Fruit fly (Drosophila melanogaster) whole organism, embryonic: ENCODE results near the gene CG31775.

Source experiments
- Adf1 ChIP-seq: fragments of 200-800 bp; sonication (Bioruptor generic); IDR thresholded peaks from 2 replicates; pipeline ENCODE4 v1.3.6; 2022; ENCODE audit warnings: missing biosample characterization, missing genetic modification characterization
- CG10366 ChIP-seq: fragments of 200-800 bp; sonication (Bioruptor generic); IDR thresholded peaks from 2 replicates; pipeline ENCODE4 v1.3.6; 2022; ENCODE audit warnings: missing biosample characterization, missing genetic modification characterization
- CG11504 ChIP-seq: fragments of 200-800 bp; sonication (Bioruptor generic); optimal IDR thresholded peaks from 3 replicates; lab custom pipeline; 2019; ENCODE audit warnings: missing biosample characterization, mild to moderate bottlenecking, missing genetic modification characterization, moderate library complexity
- CG13424 ChIP-seq: fragments of 200-800 bp; sonication (Bioruptor generic); optimal IDR thresholded peaks from 2 replicates; lab custom pipeline; 2019; ENCODE audit warnings: missing biosample characterization, mild to moderate bottlenecking, missing genetic modification characterization, moderate library complexity
- CG13624 ChIP-seq: fragments of 200-800 bp; sonication (Bioruptor generic); optimal IDR thresholded peaks from 2 replicates; lab custom pipeline; 2016; ENCODE audit warnings: missing biosample characterization, missing genetic modification characterization
- CG14050 ChIP-seq: fragments of 200-800 bp; sonication (Bioruptor generic); IDR thresholded peaks from 3 replicates; pipeline ENCODE4 v1.3.6; 2022; ENCODE audit warnings: missing biosample characterization, missing genetic modification characterization
- CG16863 ChIP-seq: fragments of 200-800 bp; sonication (Bioruptor generic); optimal IDR thresholded peaks from 3 replicates; lab custom pipeline; 2016; ENCODE audit warnings: missing biosample characterization, missing genetic modification characterization
- CG17359 ChIP-seq: fragments of 200-800 bp; sonication (Bioruptor generic); optimal IDR thresholded peaks from 3 replicates; lab custom pipeline; 2018; ENCODE audit warnings: missing biosample characterization, mild to moderate bottlenecking, missing genetic modification characterization, moderate library complexity
- CG17612 ChIP-seq: fragments of 200-800 bp; sonication (Bioruptor generic); IDR thresholded peaks from 2 replicates; pipeline ENCODE4 v1.3.6; 2022; ENCODE audit warnings: missing biosample characterization, missing genetic modification characterization
- CG17829 ChIP-seq: fragments of 200-800 bp; optimal IDR thresholded peaks from 2 replicates; lab custom pipeline; 2019; ENCODE audit warnings: missing biosample characterization, mild to moderate bottlenecking, missing genetic modification characterization, moderate library complexity
- CG18011 ChIP-seq: fragments of 200-800 bp; sonication (Bioruptor generic); optimal IDR thresholded peaks from 2 replicates; lab custom pipeline; 2017; ENCODE audit warnings: missing biosample characterization, missing genetic modification characterization, mild to moderate bottlenecking, moderate library complexity, missing genotype
- CG18262 ChIP-seq: fragments of 200-800 bp; optimal IDR thresholded peaks from 3 replicates; lab custom pipeline; 2019; ENCODE audit warnings: missing biosample characterization, mild to moderate bottlenecking, missing genetic modification characterization, moderate library complexity
- CG2678 ChIP-seq: fragments of 200-800 bp; sonication (Bioruptor generic); optimal IDR thresholded peaks from 3 replicates; lab custom pipeline; 2019; ENCODE audit warnings: missing biosample characterization, mild to moderate bottlenecking, missing genetic modification characterization, moderate library complexity
- CG3065 ChIP-seq: fragments of 200-800 bp; sonication (Bioruptor generic); optimal IDR thresholded peaks from 2 replicates; lab custom pipeline; 2016; ENCODE audit warnings: missing biosample characterization, missing genetic modification characterization
- CG7928 ChIP-seq: fragments of 200-800 bp; sonication (Bioruptor generic); optimal IDR thresholded peaks from 2 replicates; lab custom pipeline; 2017; ENCODE audit warnings: missing biosample characterization, mild to moderate bottlenecking, missing genetic modification characterization
- CG8281 ChIP-seq: fragments of 200-800 bp; sonication (Bioruptor generic); optimal IDR thresholded peaks from 2 replicates; lab custom pipeline; 2018; ENCODE audit warnings: missing biosample characterization, mild to moderate bottlenecking, missing genetic modification characterization, moderate library complexity
- CG9817 ChIP-seq: fragments of 200-800 bp; sonication (Bioruptor generic); optimal IDR thresholded peaks from 2 replicates; lab custom pipeline; 2018; ENCODE audit warnings: missing biosample characterization, mild to moderate bottlenecking, missing genetic modification characterization, moderate library complexity
- D19A ChIP-seq: fragments of 200-800 bp; optimal IDR thresholded peaks from 3 replicates; lab custom pipeline; 2019; ENCODE audit warnings: missing biosample characterization, mild to moderate bottlenecking, missing genetic modification characterization, moderate library complexity
- Eip74EF ChIP-seq, 2 experiments: fragments of 200-800 bp in 1 of 2; fragments of >200 bp in 1 of 2; sonication (Bioruptor generic) in 1 of 2; optimal IDR thresholded peaks; 2 replicates each; lab custom pipeline; 2017 to 2019; ENCODE audit warnings: missing biosample characterization in 2 of 2, missing genetic modification characterization in 2 of 2, mild to moderate bottlenecking in 1 of 2, moderate library complexity in 1 of 2
- HLH4C ChIP-seq: fragments of 200-800 bp; sonication (Bioruptor generic); IDR thresholded peaks from 3 replicates; pipeline ENCODE4 v1.3.6; 2022; ENCODE audit warnings: missing biosample characterization, missing genetic modification characterization; ENCODE audit not compliant: partially characterized antibody
- Hr3 ChIP-seq: fragments of 200-800 bp; sonication (Bioruptor generic); optimal IDR thresholded peaks from 3 replicates; lab custom pipeline; 2016; ENCODE audit warnings: missing biosample characterization, missing genetic modification characterization
- Hr51 ChIP-seq, 2 experiments: fragments of 200-800 bp; sonication (Bioruptor generic); optimal IDR thresholded peaks; 2 replicates in 1 of 2; 3 replicates in 1 of 2; lab custom pipeline; 2016 to 2018; ENCODE audit warnings: missing biosample characterization in 2 of 2, missing genetic modification characterization in 2 of 2, mild to moderate bottlenecking in 1 of 2, moderate library complexity in 1 of 2
- Lhr ChIP-seq: fragments of 200-800 bp; sonication (Bioruptor generic); optimal IDR thresholded peaks from 3 replicates; lab custom pipeline; 2017; ENCODE audit warnings: mild to moderate bottlenecking, missing biosample characterization, missing genetic modification reagents, missing genetic modification characterization
- MESR4 ChIP-seq: fragments of 200-800 bp; sonication (Bioruptor generic); optimal IDR thresholded peaks from 2 replicates; lab custom pipeline; 2018; ENCODE audit warnings: missing biosample characterization, mild to moderate bottlenecking, missing genetic modification characterization, moderate library complexity
- Max ChIP-seq: fragments of 200-800 bp; sonication (Bioruptor generic); optimal IDR thresholded peaks from 2 replicates; lab custom pipeline; 2016; ENCODE audit warnings: missing biosample characterization, mild to moderate bottlenecking, missing genetic modification characterization
- NC2β ChIP-seq: fragments of 200-800 bp; sonication (Bioruptor generic); optimal IDR thresholded peaks from 2 replicates; lab custom pipeline; 2016; ENCODE audit warnings: missing biosample characterization, missing genetic modification characterization
- Nf-YB ChIP-seq: fragments of 200-800 bp; sonication (Bioruptor generic); optimal IDR thresholded peaks from 3 replicates; lab custom pipeline; 2019; ENCODE audit warnings: missing biosample characterization, mild to moderate bottlenecking, missing genetic modification characterization, moderate library complexity
- Poxn ChIP-seq: fragments of 200-800 bp; sonication (Bioruptor generic); IDR thresholded peaks from 2 replicates; pipeline ENCODE4 v1.3.6; 2022; ENCODE audit warnings: missing biosample characterization, missing genetic modification characterization
- Ravus ChIP-seq: fragments of 200-800 bp; sonication (Bioruptor generic); IDR thresholded peaks from 2 replicates; pipeline ENCODE4 v1.3.6; 2022; ENCODE audit warnings: missing biosample characterization, missing genetic modification characterization
- Sox102F ChIP-seq: fragments of 200-800 bp; sonication (Bioruptor generic); optimal IDR thresholded peaks from 2 replicates; lab custom pipeline; 2018; ENCODE audit warnings: missing biosample characterization, mild to moderate bottlenecking, missing genetic modification characterization, moderate library complexity
- Sry-β ChIP-seq: fragments of 200-800 bp; sonication (Bioruptor generic); optimal IDR thresholded peaks from 2 replicates; lab custom pipeline; 2018; ENCODE audit warnings: missing biosample characterization, mild to moderate bottlenecking, missing genetic modification characterization, moderate library complexity
- Sry-δ ChIP-seq: fragments of 200-800 bp; sonication (Bioruptor generic); optimal IDR thresholded peaks from 2 replicates; lab custom pipeline; 2016; ENCODE audit warnings: missing biosample characterization, missing genetic modification characterization
- Xbp1 ChIP-seq: fragments of 200-800 bp; sonication (Bioruptor generic); optimal IDR thresholded peaks from 3 replicates; lab custom pipeline; 2016; ENCODE audit warnings: missing biosample characterization, mild to moderate bottlenecking, missing genetic modification characterization
- ap ChIP-seq: fragments of 200-800 bp; sonication (Bioruptor generic); IDR thresholded peaks from 2 replicates; pipeline ENCODE4 v1.3.6; 2022; ENCODE audit warnings: missing biosample characterization, missing genetic modification characterization
- bsh ChIP-seq, 2 experiments: fragments of 200-800 bp; sonication (Bioruptor generic); optimal IDR thresholded peaks; 2 replicates each; lab custom pipeline; 2017 to 2018; ENCODE audit warnings: mild to moderate bottlenecking in 2 of 2, missing biosample characterization in 2 of 2, missing genetic modification characterization in 2 of 2, moderate library complexity in 1 of 2
- crol ChIP-seq: fragments of 200-800 bp; sonication (Bioruptor generic); IDR thresholded peaks from 2 replicates; pipeline ENCODE4 v1.3.6; 2022; ENCODE audit warnings: missing biosample characterization, missing genetic modification characterization
- dimm ChIP-seq: fragments of 200-800 bp; sonication (Bioruptor generic); IDR thresholded peaks from 2 replicates; pipeline ENCODE4 v1.3.6; 2022; ENCODE audit warnings: missing biosample characterization, missing genetic modification characterization
- gem ChIP-seq: fragments of 200-800 bp; sonication (Bioruptor generic); optimal IDR thresholded peaks from 2 replicates; lab custom pipeline; 2019; ENCODE audit warnings: missing biosample characterization, mild to moderate bottlenecking, missing genetic modification characterization, moderate library complexity
- grau ChIP-seq: fragments of 200-800 bp; optimal IDR thresholded peaks from 3 replicates; lab custom pipeline; 2019; ENCODE audit warnings: missing biosample characterization, mild to moderate bottlenecking, missing genetic modification characterization, moderate library complexity
- hb ChIP-seq: fragments of 200-800 bp; sonication (Bioruptor generic); IDR thresholded peaks from 3 replicates; pipeline ENCODE4 v1.3.6; 2022; ENCODE audit warnings: missing biosample characterization, missing genetic modification characterization; ENCODE audit not compliant: partially characterized antibody
- lab ChIP-seq: fragments of 200-800 bp; sonication (Bioruptor generic); optimal IDR thresholded peaks from 3 replicates; lab custom pipeline; 2017; ENCODE audit warnings: missing biosample characterization, missing genetic modification characterization, mild to moderate bottlenecking, moderate library complexity, missing genetic modification reagents
- maf-S ChIP-seq: fragments of 200-800 bp; sonication (Bioruptor generic); optimal IDR thresholded peaks from 2 replicates; lab custom pipeline; 2016; ENCODE audit warnings: missing biosample characterization, missing genetic modification characterization
- nerfin-1 ChIP-seq: fragments of 200-800 bp; sonication (Bioruptor generic); optimal IDR thresholded peaks from 3 replicates; lab custom pipeline; 2019; ENCODE audit warnings: missing biosample characterization, mild to moderate bottlenecking, missing genetic modification characterization, moderate library complexity
- nmo ChIP-seq: fragments of 200-800 bp; sonication (Bioruptor generic); optimal IDR thresholded peaks from 2 replicates; lab custom pipeline; 2018; ENCODE audit warnings: missing biosample characterization, mild to moderate bottlenecking, missing genetic modification characterization, moderate library complexity
- phol ChIP-seq: fragments of 200-800 bp; sonication (Bioruptor generic); optimal IDR thresholded peaks from 3 replicates; lab custom pipeline; 2018; ENCODE audit warnings: missing biosample characterization, mild to moderate bottlenecking, missing genetic modification characterization, moderate library complexity
- tgo ChIP-seq: fragments of 200-800 bp; sonication (Bioruptor generic); IDR thresholded peaks from 3 replicates; pipeline ENCODE4 v1.3.6; 2022; ENCODE audit warnings: missing biosample characterization, missing genetic modification characterization
- unpg ChIP-seq: fragments of 200-800 bp; sonication (Bioruptor generic); optimal IDR thresholded peaks from 3 replicates; lab custom pipeline; 2018; ENCODE audit warnings: missing biosample characterization, mild to moderate bottlenecking, missing genetic modification characterization, moderate library complexity
- usp ChIP-seq: fragments of >200 bp; optimal IDR thresholded peaks from 2 replicates; lab custom pipeline; 2017; ENCODE audit warnings: missing biosample characterization, missing genetic modification characterization

Gene CG31775

DNA sequence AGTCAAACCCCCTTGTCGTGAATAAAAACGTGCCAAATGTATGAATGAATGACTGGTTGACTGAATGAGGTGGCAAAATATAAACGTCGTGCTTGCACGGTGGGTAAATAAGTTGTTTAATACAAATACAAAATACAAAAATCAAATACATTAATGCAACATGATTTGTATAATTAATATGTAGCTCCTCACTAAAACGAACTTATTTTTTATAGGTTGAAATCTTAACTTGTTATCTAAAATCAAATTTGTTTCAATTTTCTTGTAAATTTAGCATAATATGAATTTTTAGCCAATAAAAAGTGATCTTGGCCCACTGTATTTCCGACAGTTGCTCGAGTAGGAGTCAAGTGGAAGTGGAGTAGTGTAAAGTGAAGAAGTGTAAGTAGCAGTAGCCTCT, 39.6 kb downstream of the CG31775 start (continued):
- TF ChIP-seq grau (peak; percentile 47), Sry-δ (GFP tag; lab: Kevin White, UChicago) (no peak), CG11504 (peak; percentile 50), CG17829 (tag; lab: Kevin White, UChicago) (no peak), Max (GFP tag; lab: Kevin White, UChicago) (no peak), gem (tag; lab: Kevin White, UChicago) (peak; percentile 52), unpg (GFP tag; lab: Kevin White, UChicago) (peak; percentile 24), hb (no peak), CG13624 (GFP tag; lab: Kevin White, UChicago) (no peak), MESR4 (no peak), dimm (GFP tag; lab: Robert Waterston, UW) (no peak), HLH4C (GFP tag; lab: Robert Waterston, UW) (no peak), CG10366 (no peak), CG13424 (tag; lab: Kevin White, UChicago) (peak; percentile 5), CG3065 (GFP tag; lab: Kevin White, UChicago) (no peak), CG17612 (GFP tag; lab: Robert Waterston, UW) (no peak), CG14050 (GFP tag; lab: Robert Waterston, UW) (no peak), maf-S (GFP tag; lab: Kevin White, UChicago) (no peak), CG9817 (tag; lab: Kevin White, UChicago) (no peak), Lhr (GFP tag; lab: Kevin White, UChicago) (no peak), Nf-YB (GFP tag; lab: Kevin White, UChicago) (no peak), usp (GFP tag; lab: Kevin White, UChicago) (no peak), Sry-β (GFP tag; lab: Kevin White, UChicago) (no peak), bsh (GFP tag; optimal IDR thresholded peaks at IDR 0.05; lab: Kevin White, UChicago) (peak in 1 of 2 experiments; percentile 15), NC2β (no peak), nerfin-1 (no peak), Poxn (GFP tag; lab: Robert Waterston, UW) (no peak), nmo (GFP tag; lab: Kevin White, UChicago) (no peak), phol (peak; percentile 16), CG8281 (tag; lab: Kevin White, UChicago) (peak; percentile 49), Xbp1 (GFP tag; lab: Kevin White, UChicago) (no peak), Hr3 (GFP tag; lab: Kevin White, UChicago) (no peak), D19A (tag; lab: Kevin White, UChicago) (peak; percentile 3), CG18262 (tag; lab: Kevin White, UChicago) (peak; percentile 6), Eip74EF (GFP tag; optimal IDR thresholded peaks at IDR 0.05; lab: Kevin White, UChicago) (peak in 1 of 2 experiments; percentile 40), CG2678 (tag; lab: Kevin White, UChicago) (peak; percentile 38), Sox102F (GFP tag; lab: Kevin White, UChicago) (peak; percentile 31), Ravus (GFP tag; lab: Robert Waterston, UW) (no peak), CG7928 (no peak), crol (GFP tag; lab: Robert Waterston, UW) (no peak), lab (peak; percentile 15), CG16863 (no peak), CG18011 (GFP tag; lab: Kevin White, UChicago) (no peak), tgo (no peak), Hr51 (GFP tag; optimal IDR thresholded peaks at IDR 0.05; lab: Kevin White, UChicago) (peak in 1 of 2 experiments; percentile 30), CG17359 (peak; percentile 9), ap (GFP tag; lab: Robert Waterston, UW) (no peak), Adf1 (GFP tag; lab: Robert Waterston, UW) (no peak)
